Fruit fly (Drosophila melanogaster) whole organism, wandering third instar larva: Measurements from ENCODE around the gene CG14312.

Source experiments
- Abd-B ChIP-seq: fragments of >200 bp; optimal IDR thresholded peaks from 2 replicates; lab custom pipeline; 2017; ENCODE audit warnings: missing biosample characterization, missing genetic modification characterization
- CG32264 ChIP-seq: fragments of 200-800 bp; sonication (Bioruptor generic); optimal IDR thresholded peaks from 2 replicates; lab custom pipeline; 2016; ENCODE audit warnings: missing biosample characterization, missing genetic modification characterization
- CG9705 ChIP-seq: fragments of 200-800 bp; sonication (Bioruptor generic); optimal IDR thresholded peaks from 2 replicates; lab custom pipeline; 2018; ENCODE audit warnings: missing biosample characterization, mild to moderate bottlenecking, missing genetic modification characterization
- CrebA ChIP-seq: fragments of 200-800 bp; sonication (Bioruptor generic); optimal IDR thresholded peaks from 2 replicates; lab custom pipeline; 2016; ENCODE audit warnings: missing biosample characterization, mild to moderate bottlenecking, missing genetic modification characterization, borderline replicate concordance
- Dfd ChIP-seq: fragments of >200 bp; optimal IDR thresholded peaks from 2 replicates; lab custom pipeline; 2017; ENCODE audit warnings: missing biosample characterization, missing genetic modification characterization
- Dif ChIP-seq: fragments of 200-275, 200-300 bp; sonication (Bioruptor generic); optimal IDR thresholded peaks from 2 replicates; lab custom pipeline; 2018; ENCODE audit warnings: missing biosample characterization, missing genetic modification characterization; ENCODE audit not compliant: partially characterized antibody
- GATAd ChIP-seq: sonication (Bioruptor generic); optimal IDR thresholded peaks from 2 replicates; lab custom pipeline; 2016; ENCODE audit warnings: missing biosample characterization, missing genetic modification characterization
- HLH106 ChIP-seq: fragments of 200-800 bp; optimal IDR thresholded peaks from 3 replicates; lab custom pipeline; 2019; ENCODE audit warnings: missing biosample characterization, mild to moderate bottlenecking, missing genetic modification characterization, moderate library complexity
- Hnf4 ChIP-seq: fragments of 200-800 bp; sonication (Bioruptor generic); optimal IDR thresholded peaks from 2 replicates; lab custom pipeline; 2016; ENCODE audit warnings: missing biosample characterization, mild to moderate bottlenecking, missing genetic modification characterization
- Hr78 ChIP-seq: fragments of >200 bp; optimal IDR thresholded peaks from 2 replicates; lab custom pipeline; 2017; ENCODE audit warnings: missing biosample characterization, missing genetic modification characterization
- Hr83 ChIP-seq: fragments of 200-300 bp; sonication (Bioruptor generic); optimal IDR thresholded peaks from 2 replicates; lab custom pipeline; 2016; ENCODE audit warnings: missing biosample characterization, mild to moderate bottlenecking, missing genetic modification characterization, moderate library complexity; ENCODE audit not compliant: poor library complexity, severe bottlenecking
- Jra ChIP-seq: sonication (Bioruptor generic); optimal IDR thresholded peaks from 2 replicates; lab custom pipeline; 2016; ENCODE audit warnings: missing biosample characterization, missing genetic modification characterization
- Mio ChIP-seq: sonication (Bioruptor generic); optimal IDR thresholded peaks from 2 replicates; lab custom pipeline; 2016; ENCODE audit warnings: missing biosample characterization, missing genetic modification characterization
- Myc ChIP-seq: fragments of >200 bp; optimal IDR thresholded peaks from 2 replicates; lab custom pipeline; 2017
- N ChIP-seq: fragments of >200 bp; optimal IDR thresholded peaks from 2 replicates; lab custom pipeline; 2018; ENCODE audit warnings: missing biosample characterization, missing external identifiers, missing genetic modification characterization
- OdsH ChIP-seq: fragments of 200-800 bp; sonication (Bioruptor generic); optimal IDR thresholded peaks from 2 replicates; lab custom pipeline; 2016; ENCODE audit warnings: missing biosample characterization, mild to moderate bottlenecking, missing genetic modification characterization
- Rel ChIP-seq, 2 experiments: fragments of 200-800 bp; sonication (Bioruptor generic) in 1 of 2; optimal IDR thresholded peaks; 2 replicates in 1 of 2; 3 replicates in 1 of 2; lab custom pipeline; 2016 to 2019; ENCODE audit warnings: mild to moderate bottlenecking in 2 of 2, missing biosample characterization in 2 of 2, missing genetic modification characterization in 2 of 2, moderate library complexity in 1 of 2
- Sp1 ChIP-seq: fragments of 200-800 bp; sonication (Bioruptor generic); optimal IDR thresholded peaks from 3 replicates; lab custom pipeline; 2019; ENCODE audit warnings: missing biosample characterization, mild to moderate bottlenecking, missing genetic modification characterization, moderate library complexity
- Vsx2 ChIP-seq: fragments of 200-300, 225-300 bp; sonication (Bioruptor generic); optimal IDR thresholded peaks from 2 replicates; lab custom pipeline; 2018; ENCODE audit warnings: missing biosample characterization, missing genetic modification characterization; ENCODE audit not compliant: partially characterized antibody
- br ChIP-seq: fragments of 200-800 bp; sonication (Bioruptor generic); optimal IDR thresholded peaks from 2 replicates; lab custom pipeline; 2016; ENCODE audit warnings: missing biosample characterization, missing genetic modification characterization
- brk ChIP-seq: fragments of 200-800 bp; sonication (Bioruptor generic); optimal IDR thresholded peaks from 2 replicates; lab custom pipeline; 2016; ENCODE audit warnings: missing biosample characterization, mild to moderate bottlenecking, missing genetic modification characterization
- dl ChIP-seq, 2 experiments: fragments of 175-275, 200-275 bp in 1 of 2; fragments of 200-275 bp in 1 of 2; sonication (Bioruptor generic); optimal IDR thresholded peaks; lab custom pipeline; 2018; ENCODE audit warnings: mild to moderate bottlenecking in 2 of 2, missing biosample characterization in 2 of 2, missing genetic modification characterization in 2 of 2, moderate library complexity in 2 of 2; ENCODE audit not compliant: partially characterized antibody in 2 of 2, insufficient read depth in 1 of 2
- dmrt93B ChIP-seq: fragments of 200-800 bp; sonication (Bioruptor generic); optimal IDR thresholded peaks from 2 replicates; lab custom pipeline; 2018; ENCODE audit warnings: missing biosample characterization, mild to moderate bottlenecking, missing genetic modification characterization
- dsf ChIP-seq: sonication (Bioruptor generic); optimal IDR thresholded peaks from 2 replicates; lab custom pipeline; 2016; ENCODE audit warnings: missing biosample characterization, missing genetic modification characterization, borderline replicate concordance
- ey ChIP-seq: fragments of 200-800 bp; sonication (Bioruptor generic); optimal IDR thresholded peaks from 2 replicates; lab custom pipeline; 2016; ENCODE audit warnings: missing biosample characterization, missing genetic modification characterization
- foxo ChIP-seq, 2 experiments: fragments of 200-800 bp; sonication (Bioruptor generic); optimal IDR thresholded peaks; 2 replicates in 1 of 2; 3 replicates in 1 of 2; lab custom pipeline; 2016 to 2017; ENCODE audit warnings: missing biosample characterization in 2 of 2, missing genetic modification characterization in 2 of 2
- fru ChIP-seq: fragments of 200-800 bp; sonication (Bioruptor generic); optimal IDR thresholded peaks from 3 replicates; lab custom pipeline; 2016; ENCODE audit warnings: missing biosample characterization, mild to moderate bottlenecking, missing genetic modification characterization
- h ChIP-seq: fragments of 200-800 bp; sonication (Bioruptor generic); optimal IDR thresholded peaks from 3 replicates; lab custom pipeline; 2016; ENCODE audit warnings: missing biosample characterization, mild to moderate bottlenecking, missing genetic modification characterization
- jim ChIP-seq: fragments of 175-275, 200-325 bp; sonication (Bioruptor generic); optimal IDR thresholded peaks from 2 replicates; lab custom pipeline; 2016; ENCODE audit warnings: missing biosample characterization, mild to moderate bottlenecking, missing genetic modification characterization
- lola ChIP-seq: fragments of >200 bp; optimal IDR thresholded peaks from 2 replicates; lab custom pipeline; 2017; ENCODE audit warnings: missing biosample characterization, missing genetic modification characterization
- pan ChIP-seq: fragments of >200 bp; optimal IDR thresholded peaks from 2 replicates; lab custom pipeline; 2017
- psq ChIP-seq: fragments of 200-800 bp; sonication (Bioruptor generic); optimal IDR thresholded peaks from 3 replicates; lab custom pipeline; 2017; ENCODE audit warnings: missing biosample characterization, mild to moderate bottlenecking, missing genetic modification characterization, moderate library complexity
- rgr ChIP-seq: fragments of 200-800 bp; sonication (Bioruptor generic); optimal IDR thresholded peaks from 3 replicates; lab custom pipeline; 2016; ENCODE audit warnings: missing biosample characterization, mild to moderate bottlenecking, missing genetic modification characterization
- sage ChIP-seq: fragments of 200-800 bp; sonication (Bioruptor generic); optimal IDR thresholded peaks from 2 replicates; lab custom pipeline; 2016; ENCODE audit warnings: missing biosample characterization, mild to moderate bottlenecking, missing genetic modification characterization
- sv ChIP-seq: fragments of 200-800 bp; sonication (Bioruptor generic); optimal IDR thresholded peaks from 3 replicates; lab custom pipeline; 2016; ENCODE audit warnings: missing biosample characterization, missing genetic modification characterization
- tai ChIP-seq: sonication (Bioruptor generic); optimal IDR thresholded peaks from 2 replicates; lab custom pipeline; 2016; ENCODE audit warnings: missing biosample characterization, missing genetic modification characterization
- usp ChIP-seq: fragments of >200 bp; optimal IDR thresholded peaks from 2 replicates; lab custom pipeline; 2017; ENCODE audit warnings: missing biosample characterization, missing genetic modification characterization
- woc ChIP-seq: sonication (Bioruptor generic); optimal IDR thresholded peaks from 2 replicates; lab custom pipeline; 2016; ENCODE audit warnings: missing biosample characterization, mild to moderate bottlenecking, missing genetic modification characterization

CG14312 gene

DNA sequence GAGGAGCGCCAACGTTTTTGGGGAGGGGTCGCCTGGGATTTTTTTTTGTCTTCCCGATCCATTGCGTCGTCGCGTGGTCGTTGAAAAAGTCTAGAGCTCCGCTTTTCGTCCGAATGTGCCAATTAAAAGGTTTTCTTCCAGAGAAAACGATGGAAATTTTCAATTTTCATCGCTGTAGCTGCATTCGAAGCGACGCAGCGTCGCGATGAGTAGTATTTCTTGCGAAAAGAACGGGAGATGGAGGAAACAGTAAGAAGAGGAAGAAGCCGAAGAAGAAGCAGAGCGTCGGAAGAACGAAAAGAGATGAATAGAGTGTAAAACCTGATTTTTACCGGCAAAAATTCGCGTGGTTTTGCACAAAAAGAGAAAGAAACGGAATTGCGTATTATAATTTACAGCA, 40.3 kb downstream of the CG14312 start:
- TF ChIP-seq Myc (lab: Kevin White, UChicago) (no peak), br (no peak), Hr83 (no peak), Mio (GFP tag; lab: Kevin White, UChicago) (no peak), Abd-B (GFP tag; lab: Kevin White, UChicago) (no peak), Hnf4 (no peak), dl (GFP tag; optimal IDR thresholded peaks at IDR 0.05; lab: Kevin White, UChicago; ENCODE audit: insufficient read depth in 1 of 2, partially characterized antibody in 2 of 2) (no peak), Dif (GFP tag; lab: Kevin White, UChicago) (peak; percentile 27), fru (GFP tag; lab: Kevin White, UChicago) (no peak), Dfd (GFP tag; lab: Kevin White, UChicago) (no peak), psq (GFP tag; lab: Kevin White, UChicago) (peak; percentile 84), sv (GFP tag; lab: Kevin White, UChicago) (no peak), brk (GFP tag; lab: Kevin White, UChicago) (no peak)

DNA sequence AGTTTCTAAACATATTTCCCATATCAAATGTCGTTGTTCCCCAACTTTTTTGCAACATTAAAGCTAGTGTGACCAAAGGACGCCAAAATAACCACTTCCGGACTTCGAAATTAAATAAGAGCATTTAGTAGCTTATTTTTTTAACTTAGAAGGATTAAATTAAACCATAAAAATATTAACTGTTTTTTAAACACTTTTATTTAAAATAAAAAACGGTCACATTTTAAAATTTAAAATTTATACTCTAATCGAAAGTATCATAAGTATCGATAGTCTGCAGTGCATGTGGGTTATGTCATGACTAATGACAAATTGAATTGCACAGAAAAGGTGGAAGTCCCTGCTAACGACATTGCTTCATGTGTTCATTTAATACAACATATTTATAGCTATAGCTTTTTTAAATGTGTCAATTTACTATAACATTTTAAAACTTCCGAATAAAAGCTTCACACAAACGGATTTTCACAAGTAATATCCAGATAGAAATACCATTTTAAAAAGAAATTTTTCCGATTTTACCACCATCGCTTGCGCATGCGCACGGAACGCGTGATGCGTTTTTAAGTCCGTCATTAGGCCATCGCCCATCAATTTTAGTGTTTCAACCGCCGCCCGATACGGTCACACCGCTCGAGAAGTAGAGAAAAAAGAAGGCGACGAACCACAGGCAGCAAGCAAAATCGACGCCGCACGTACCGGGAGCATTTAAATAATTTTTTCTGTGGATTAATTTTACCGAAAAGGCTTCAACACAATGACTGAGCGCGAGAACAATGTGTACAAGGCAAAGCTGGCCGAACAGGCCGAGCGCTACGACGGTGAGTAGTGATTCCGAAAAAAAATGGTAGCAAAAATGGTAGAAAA, 41.0 kb downstream of the CG14312 start, which contains the start of the genes CG7156 and 14-3-3epsilon:
Gene CG7156 (minus strand): TSS at position 71 of the 867 bp plus-strand sequence.
Gene 14-3-3epsilon (plus strand): TSS at position 443 of the 867 bp plus-strand sequence.
- no peak for TF ChIP-seq CrebA (GFP tag; lab: Kevin White, UChicago)
- peak; percentile 25 for TF ChIP-seq HLH106
- no peak for TF ChIP-seq lola (GFP tag; lab: Kevin White, UChicago)
- peak; percentile 42 for TF ChIP-seq Sp1
- TF ChIP-seq CG32264, result no peak
- TF ChIP-seq tai (GFP tag; lab: Kevin White, UChicago), result no peak
- peak; percentile 30 for TF ChIP-seq sv (GFP tag; lab: Kevin White, UChicago)
- TF ChIP-seq dl (GFP tag; optimal IDR thresholded peaks at IDR 0.05; lab: Kevin White, UChicago; ENCODE audit: insufficient read depth in 1 of 2, partially characterized antibody in 2 of 2), result no peak
- TF ChIP-seq N (GFP tag; lab: Kevin White, UChicago), result no peak
- TF ChIP-seq Dif (GFP tag; lab: Kevin White, UChicago), result peak; percentile 71
- no peak for TF ChIP-seq psq (GFP tag; lab: Kevin White, UChicago)
- TF ChIP-seq Jra (GFP tag; lab: Kevin White, UChicago), result peak; percentile 39
- TF ChIP-seq Myc (lab: Kevin White, UChicago), result peak; percentile 70
- no peak for TF ChIP-seq Rel (GFP tag; optimal IDR thresholded peaks at IDR 0.05; lab: Kevin White, UChicago)
- peak; percentile 94 for TF ChIP-seq Rel (tag; optimal IDR thresholded peaks at IDR 0.05; lab: Kevin White, UChicago)
- TF ChIP-seq sage (GFP tag; lab: Kevin White, UChicago), result no peak
- TF ChIP-seq jim (GFP tag; lab: Kevin White, UChicago), result peak; percentile 64
- TF ChIP-seq rgr (GFP tag; lab: Kevin White, UChicago), result peak; percentile 5
- peak; percentile 28 for TF ChIP-seq fru (GFP tag; lab: Kevin White, UChicago)
- no peak for TF ChIP-seq dsf (GFP tag; lab: Kevin White, UChicago)
- TF ChIP-seq brk (GFP tag; lab: Kevin White, UChicago), result no peak
- TF ChIP-seq Hnf4, result no peak
- no peak for TF ChIP-seq usp
- no peak for TF ChIP-seq Mio (GFP tag; lab: Kevin White, UChicago)
- peak; percentile 37 for TF ChIP-seq OdsH (GFP tag; lab: Kevin White, UChicago)
- TF ChIP-seq woc, result peak; percentile 2
- peak; percentile 17 for TF ChIP-seq dmrt93B
- no peak for TF ChIP-seq pan (lab: Kevin White, UChicago)
- TF ChIP-seq foxo (GFP tag; optimal IDR thresholded peaks at IDR 0.05; lab: Kevin White, UChicago), result peak in 1 of 2 experiments; percentile 46
- TF ChIP-seq h (GFP tag; lab: Kevin White, UChicago), result peak; percentile 29
- peak; percentile 87 for TF ChIP-seq Vsx2 (GFP tag; lab: Kevin White, UChicago)
- no peak for TF ChIP-seq Abd-B (GFP tag; lab: Kevin White, UChicago)
- peak; percentile 22 for TF ChIP-seq Hr83
- no peak for TF ChIP-seq GATAd (GFP tag; lab: Kevin White, UChicago)
- TF ChIP-seq Dfd (GFP tag; lab: Kevin White, UChicago), result no peak
- TF ChIP-seq Hr78, result no peak
- TF ChIP-seq br, result no peak
- no peak for TF ChIP-seq CG9705 (GFP tag; lab: Kevin White, UChicago)
- TF ChIP-seq ey (GFP tag; lab: Kevin White, UChicago), result peak; percentile 21
- TF ChIP-seq, all 38 proteins: peak for 18
